Fruit fly (Drosophila melanogaster): ENCODE data around the gene dpr16.

Gene dpr16

dm6 chr3R:5205319-5206033 is 54.8 kb downstream of the dpr16 start:
- no peak for TF ChIP-seq prd (optimal IDR thresholded peaks at IDR 0.05)
- TF ChIP-seq prd (GFP tag; IDR thresholded peaks at IDR 0.05), result no peak
- TF ChIP-seq Ets65A (GFP tag), result peak; percentile 66

- TF ChIP-seq B-H2 (GFP tag; optimal IDR thresholded peaks at IDR 0.05) (no peak), amos (GFP tag; IDR thresholded peaks at IDR 0.05; ENCODE audit: partially characterized antibody) (no peak), stc (GFP tag; IDR thresholded peaks at IDR 0.05) (0 out of 2 replicates have a peak, but pooled peaks have one; percentile 22), dati (GFP tag; IDR thresholded peaks at IDR 0.05) (no peak), CG32532 (GFP tag; IDR thresholded peaks at IDR 0.05) (0 out of 2 replicates have a peak, but pooled peaks have one; percentile 10), CG8290 (GFP tag; optimal IDR thresholded peaks at IDR 0.05) (peak; percentile 8), CG8290 (tag; optimal IDR thresholded peaks at IDR 0.05) (peak in 1 of 2 experiments; percentile 43), pros (GFP tag; optimal IDR thresholded peaks at IDR 0.05) (peak; percentile 30), kni (GFP tag; optimal IDR thresholded peaks at IDR 0.05) (peak; percentile 34), zen (tag; optimal IDR thresholded peaks at IDR 0.05) (peak; percentile 36), CG12071 (GFP tag; optimal IDR thresholded peaks at IDR 0.05) (peak; percentile 37), chinmo (GFP tag; IDR thresholded peaks at IDR 0.05; ENCODE audit: partially characterized antibody) (0 out of 4 replicates have a peak, but pooled peaks have one; percentile 59), sd (tag; optimal IDR thresholded peaks at IDR 0.05) (peak; percentile 82), Awh (GFP tag; IDR thresholded peaks at IDR 0.05) (peak; percentile 67; the same call in 1 of the 2 replicates), gsb-n (tag; optimal IDR thresholded peaks at IDR 0.05) (peak; percentile 28), HmgZ (tag; optimal IDR thresholded peaks at IDR 0.05) (no peak), CG8089 (GFP tag; optimal IDR thresholded peaks at IDR 0.05) (no peak), CG33213 (GFP tag; optimal IDR thresholded peaks at IDR 0.05) (no peak), chm (GFP tag; IDR thresholded peaks at IDR 0.05) (peak; percentile 13; the same call in 1 of the 2 replicates), Med (GFP tag) (peak; percentile 69), CG2199 (GFP tag; IDR thresholded peaks at IDR 0.05) (0 out of 3 replicates have a peak, but pooled peaks have one; percentile 47), CG2678 (tag; optimal IDR thresholded peaks at IDR 0.05) (peak; percentile 1), Fer1 (GFP tag; optimal IDR thresholded peaks at IDR 0.05) (peak; percentile 9), ATbp (GFP tag; optimal IDR thresholded peaks at IDR 0.05) (peak; percentile 38), grn (GFP tag; optimal IDR thresholded peaks at IDR 0.05) (peak; percentile 98), chif (GFP tag; optimal IDR thresholded peaks at IDR 0.05) (no peak), sens (GFP tag) (peak; percentile 68), CG18599 (GFP tag; optimal IDR thresholded peaks at IDR 0.05) (peak; percentile 1), eve (GFP tag; optimal IDR thresholded peaks at IDR 0.05) (peak in 1 of 2 experiments; percentile 11), otp (GFP tag; IDR thresholded peaks at IDR 0.05) (0 out of 3 replicates have a peak, but pooled peaks have one; percentile 13), CG12769 (tag; optimal IDR thresholded peaks at IDR 0.05) (peak; percentile 18), emc (GFP tag; optimal IDR thresholded peaks at IDR 0.05) (no peak)
Measured at dm6 chr3R:5207277-5208114, 56.8 kb downstream of the dpr16 start.

DNA sequence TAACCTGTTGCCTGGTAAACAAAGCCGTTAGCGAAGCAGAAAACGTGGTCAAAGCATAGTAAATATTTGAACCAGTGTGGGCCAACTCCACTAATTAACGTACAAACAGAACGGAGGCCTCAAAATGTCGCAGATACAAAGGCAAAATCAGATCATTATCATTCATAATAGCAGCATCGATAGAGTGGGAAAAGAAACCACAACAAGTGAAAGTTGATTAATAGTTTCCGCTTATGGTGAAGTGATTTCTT is 57.3 kb downstream of the dpr16 start:
- TF ChIP-seq vfl (GFP tag; optimal IDR thresholded peaks at IDR 0.05) (no peak), sens (GFP tag) (peak; percentile 58), fd102C (GFP tag; optimal IDR thresholded peaks at IDR 0.05) (no peak), al (GFP tag; IDR thresholded peaks at IDR 0.05) (no peak), mirr (GFP tag; optimal IDR thresholded peaks at IDR 0.05) (peak; percentile 19), CG17568 (GFP tag; optimal IDR thresholded peaks at IDR 0.05) (peak; percentile 20), HmgD (GFP tag; optimal IDR thresholded peaks at IDR 0.05) (no peak), CG17385 (GFP tag; optimal IDR thresholded peaks at IDR 0.05) (no peak), lab (GFP tag; optimal IDR thresholded peaks at IDR 0.05) (peak; percentile 20), unpg (GFP tag; optimal IDR thresholded peaks at IDR 0.05) (no peak), E2f1 (GFP tag; IDR thresholded peaks at IDR 0.05) (no peak), ind (GFP tag; optimal IDR thresholded peaks at IDR 0.05) (no peak), Fer2 (tag; optimal IDR thresholded peaks at IDR 0.05) (no peak), jing (GFP tag; optimal IDR thresholded peaks at IDR 0.05) (no peak), eve (GFP tag; optimal IDR thresholded peaks at IDR 0.05) (peak in 1 of 2 experiments; percentile 49)

Measured in whole organism, embryonic.